Worm (Caenorhabditis elegans) whole organism, L4/young adult: ENCODE results near the gene F29G6.1.

Source experiments
- W03F9.2 ChIP-seq: fragments of 150-350 bp; optimal IDR thresholded peaks from 2 replicates; lab custom pipeline; 2014; ENCODE audit warnings: missing biosample characterization, missing genetic modification characterization
- dao-5 ChIP-seq: sonication (generic microtip); optimal IDR thresholded peaks from 2 replicates; lab custom pipeline; 2016; ENCODE audit warnings: missing genotype, missing genetic modification characterization, moderate library complexity, missing compliant biosample characterization
- him-1 ChIP-seq: sonication (generic microtip); optimal IDR thresholded peaks from 2 replicates; lab custom pipeline; 2016; ENCODE audit warnings: missing genotype, missing genetic modification reagents, missing genetic modification characterization, missing compliant biosample characterization

ce11 chrX:11552879-11553278, 50.8 kb downstream of the F29G6.1 start:
- TF ChIP-seq him-1: no peak
- no peak for TF ChIP-seq W03F9.2 (tag; lab: Kevin White, UChicago)
- TF ChIP-seq dao-5 (tag; lab: Kevin White, UChicago): no peak
